Fruit fly (Drosophila melanogaster) whole organism, wandering third instar larva: ENCODE results near the gene CG31898.

Experiments
- Abd-B ChIP-seq: fragments of >200 bp; optimal IDR thresholded peaks from 2 replicates; lab custom pipeline; 2017; ENCODE audit warnings: missing biosample characterization, missing genetic modification characterization
- CG9705 ChIP-seq: fragments of 200-800 bp; sonication (Bioruptor generic); optimal IDR thresholded peaks from 2 replicates; lab custom pipeline; 2018; ENCODE audit warnings: missing biosample characterization, mild to moderate bottlenecking, missing genetic modification characterization
- CrebA ChIP-seq: fragments of 200-800 bp; sonication (Bioruptor generic); optimal IDR thresholded peaks from 2 replicates; lab custom pipeline; 2016; ENCODE audit warnings: missing biosample characterization, mild to moderate bottlenecking, missing genetic modification characterization, borderline replicate concordance
- Dfd ChIP-seq: fragments of >200 bp; optimal IDR thresholded peaks from 2 replicates; lab custom pipeline; 2017; ENCODE audit warnings: missing biosample characterization, missing genetic modification characterization
- Dif ChIP-seq: fragments of 200-275, 200-300 bp; sonication (Bioruptor generic); optimal IDR thresholded peaks from 2 replicates; lab custom pipeline; 2018; ENCODE audit warnings: missing biosample characterization, missing genetic modification characterization; ENCODE audit not compliant: partially characterized antibody
- Hnf4 ChIP-seq: fragments of 200-800 bp; sonication (Bioruptor generic); optimal IDR thresholded peaks from 2 replicates; lab custom pipeline; 2016; ENCODE audit warnings: missing biosample characterization, mild to moderate bottlenecking, missing genetic modification characterization
- Hr78 ChIP-seq: fragments of >200 bp; optimal IDR thresholded peaks from 2 replicates; lab custom pipeline; 2017; ENCODE audit warnings: missing biosample characterization, missing genetic modification characterization
- Hr83 ChIP-seq: fragments of 200-300 bp; sonication (Bioruptor generic); optimal IDR thresholded peaks from 2 replicates; lab custom pipeline; 2016; ENCODE audit warnings: missing biosample characterization, mild to moderate bottlenecking, missing genetic modification characterization, moderate library complexity; ENCODE audit not compliant: poor library complexity, severe bottlenecking
- Jra ChIP-seq: sonication (Bioruptor generic); optimal IDR thresholded peaks from 2 replicates; lab custom pipeline; 2016; ENCODE audit warnings: missing biosample characterization, missing genetic modification characterization
- Mio ChIP-seq: sonication (Bioruptor generic); optimal IDR thresholded peaks from 2 replicates; lab custom pipeline; 2016; ENCODE audit warnings: missing biosample characterization, missing genetic modification characterization
- Myc ChIP-seq: fragments of >200 bp; optimal IDR thresholded peaks from 2 replicates; lab custom pipeline; 2017
- OdsH ChIP-seq: fragments of 200-800 bp; sonication (Bioruptor generic); optimal IDR thresholded peaks from 2 replicates; lab custom pipeline; 2016; ENCODE audit warnings: missing biosample characterization, mild to moderate bottlenecking, missing genetic modification characterization
- Rel ChIP-seq, 2 experiments: fragments of 200-800 bp; sonication (Bioruptor generic) in 1 of 2; optimal IDR thresholded peaks; 2 replicates in 1 of 2; 3 replicates in 1 of 2; lab custom pipeline; 2016 to 2019; ENCODE audit warnings: mild to moderate bottlenecking in 2 of 2, missing biosample characterization in 2 of 2, missing genetic modification characterization in 2 of 2, moderate library complexity in 1 of 2
- Vsx2 ChIP-seq: fragments of 200-300, 225-300 bp; sonication (Bioruptor generic); optimal IDR thresholded peaks from 2 replicates; lab custom pipeline; 2018; ENCODE audit warnings: missing biosample characterization, missing genetic modification characterization; ENCODE audit not compliant: partially characterized antibody
- br ChIP-seq: fragments of 200-800 bp; sonication (Bioruptor generic); optimal IDR thresholded peaks from 2 replicates; lab custom pipeline; 2016; ENCODE audit warnings: missing biosample characterization, missing genetic modification characterization
- brk ChIP-seq: fragments of 200-800 bp; sonication (Bioruptor generic); optimal IDR thresholded peaks from 2 replicates; lab custom pipeline; 2016; ENCODE audit warnings: missing biosample characterization, mild to moderate bottlenecking, missing genetic modification characterization
- dl ChIP-seq, 2 experiments: fragments of 175-275, 200-275 bp in 1 of 2; fragments of 200-275 bp in 1 of 2; sonication (Bioruptor generic); optimal IDR thresholded peaks; lab custom pipeline; 2018; ENCODE audit warnings: mild to moderate bottlenecking in 2 of 2, missing biosample characterization in 2 of 2, missing genetic modification characterization in 2 of 2, moderate library complexity in 2 of 2; ENCODE audit not compliant: partially characterized antibody in 2 of 2, insufficient read depth in 1 of 2
- dsf ChIP-seq: sonication (Bioruptor generic); optimal IDR thresholded peaks from 2 replicates; lab custom pipeline; 2016; ENCODE audit warnings: missing biosample characterization, missing genetic modification characterization, borderline replicate concordance
- foxo ChIP-seq, 2 experiments: fragments of 200-800 bp; sonication (Bioruptor generic); optimal IDR thresholded peaks; 2 replicates in 1 of 2; 3 replicates in 1 of 2; lab custom pipeline; 2016 to 2017; ENCODE audit warnings: missing biosample characterization in 2 of 2, missing genetic modification characterization in 2 of 2
- fru ChIP-seq: fragments of 200-800 bp; sonication (Bioruptor generic); optimal IDR thresholded peaks from 3 replicates; lab custom pipeline; 2016; ENCODE audit warnings: missing biosample characterization, mild to moderate bottlenecking, missing genetic modification characterization
- h ChIP-seq: fragments of 200-800 bp; sonication (Bioruptor generic); optimal IDR thresholded peaks from 3 replicates; lab custom pipeline; 2016; ENCODE audit warnings: missing biosample characterization, mild to moderate bottlenecking, missing genetic modification characterization
- jim ChIP-seq: fragments of 175-275, 200-325 bp; sonication (Bioruptor generic); optimal IDR thresholded peaks from 2 replicates; lab custom pipeline; 2016; ENCODE audit warnings: missing biosample characterization, mild to moderate bottlenecking, missing genetic modification characterization
- lola ChIP-seq: fragments of >200 bp; optimal IDR thresholded peaks from 2 replicates; lab custom pipeline; 2017; ENCODE audit warnings: missing biosample characterization, missing genetic modification characterization
- pan ChIP-seq: fragments of >200 bp; optimal IDR thresholded peaks from 2 replicates; lab custom pipeline; 2017
- psq ChIP-seq: fragments of 200-800 bp; sonication (Bioruptor generic); optimal IDR thresholded peaks from 3 replicates; lab custom pipeline; 2017; ENCODE audit warnings: missing biosample characterization, mild to moderate bottlenecking, missing genetic modification characterization, moderate library complexity
- rgr ChIP-seq: fragments of 200-800 bp; sonication (Bioruptor generic); optimal IDR thresholded peaks from 3 replicates; lab custom pipeline; 2016; ENCODE audit warnings: missing biosample characterization, mild to moderate bottlenecking, missing genetic modification characterization
- sage ChIP-seq: fragments of 200-800 bp; sonication (Bioruptor generic); optimal IDR thresholded peaks from 2 replicates; lab custom pipeline; 2016; ENCODE audit warnings: missing biosample characterization, mild to moderate bottlenecking, missing genetic modification characterization
- usp ChIP-seq: fragments of >200 bp; optimal IDR thresholded peaks from 2 replicates; lab custom pipeline; 2017; ENCODE audit warnings: missing biosample characterization, missing genetic modification characterization
- woc ChIP-seq: sonication (Bioruptor generic); optimal IDR thresholded peaks from 2 replicates; lab custom pipeline; 2016; ENCODE audit warnings: missing biosample characterization, mild to moderate bottlenecking, missing genetic modification characterization

Gene CG31898

dm6 chr2L:8370364-8371326 lies 29.6 kb upstream of the CG31898 start, which contains the start of gene CG17292:
TSS of gene CG17292 (plus strand) at chr2L:8370454.
- no peak for TF ChIP-seq psq (GFP tag; lab: Kevin White, UChicago)
- TF ChIP-seq Hr83 (GFP tag; lab: Kevin White, UChicago) = peak; percentile 3
- no peak for TF ChIP-seq woc
- no peak for TF ChIP-seq Rel (GFP tag; optimal IDR thresholded peaks at IDR 0.05; lab: Kevin White, UChicago)
- peak; percentile 48 for TF ChIP-seq Rel (tag; optimal IDR thresholded peaks at IDR 0.05; lab: Kevin White, UChicago)
- peak; percentile 55 for TF ChIP-seq Hnf4 (GFP tag; lab: Kevin White, UChicago)
- TF ChIP-seq Vsx2 = peak; percentile 98
- TF ChIP-seq rgr (GFP tag; lab: Kevin White, UChicago) = peak; percentile 49
- TF ChIP-seq jim (GFP tag; lab: Kevin White, UChicago) = no peak
- TF ChIP-seq CG9705 (GFP tag; lab: Kevin White, UChicago) = no peak
- peak in 1 of 2 experiments; percentile 17 for TF ChIP-seq foxo (GFP tag; optimal IDR thresholded peaks at IDR 0.05; lab: Kevin White, UChicago)
- TF ChIP-seq Dif = peak; percentile 87
- TF ChIP-seq h (GFP tag; lab: Kevin White, UChicago) = peak; percentile 41
- TF ChIP-seq usp (GFP tag; lab: Kevin White, UChicago) = no peak
- TF ChIP-seq Mio (GFP tag; lab: Kevin White, UChicago) = no peak
- no peak for TF ChIP-seq dsf (GFP tag; lab: Kevin White, UChicago)
- TF ChIP-seq OdsH (GFP tag; lab: Kevin White, UChicago) = peak; percentile 68
- TF ChIP-seq br (GFP tag; lab: Kevin White, UChicago) = peak; percentile 15

- TF ChIP-seq lola (GFP tag; lab: Kevin White, UChicago) (no peak), Hr83 (GFP tag; lab: Kevin White, UChicago) (no peak), Mio (GFP tag; lab: Kevin White, UChicago) (no peak), rgr (GFP tag; lab: Kevin White, UChicago) (no peak), fru (GFP tag; lab: Kevin White, UChicago) (no peak), Vsx2 (no peak), psq (GFP tag; lab: Kevin White, UChicago) (no peak), h (GFP tag; lab: Kevin White, UChicago) (no peak), Myc (no peak), pan (lab: Kevin White, UChicago) (no peak), Abd-B (no peak), Rel (GFP tag; optimal IDR thresholded peaks at IDR 0.05; lab: Kevin White, UChicago) (no peak), Rel (tag; optimal IDR thresholded peaks at IDR 0.05; lab: Kevin White, UChicago) (no peak), Hnf4 (GFP tag; lab: Kevin White, UChicago) (no peak), br (GFP tag; lab: Kevin White, UChicago) (no peak)
- TF ChIP-seq, all 38 proteins: peak for 0
Observed at dm6 chr2L:8371354-8371937, 28.8 kb upstream of the CG31898 start.

dm6 chr2L:8372248-8372647 lies 28.0 kb upstream of the CG31898 start:
- TF ChIP-seq Vsx2 (no peak), Rel (GFP tag; optimal IDR thresholded peaks at IDR 0.05; lab: Kevin White, UChicago) (no peak), Rel (tag; optimal IDR thresholded peaks at IDR 0.05; lab: Kevin White, UChicago) (peak; percentile 27), Hr78 (GFP tag; lab: Kevin White, UChicago) (no peak), usp (GFP tag; lab: Kevin White, UChicago) (no peak)

- TF ChIP-seq CG9705 (GFP tag; lab: Kevin White, UChicago) = no peak
- TF ChIP-seq Hnf4 (GFP tag; lab: Kevin White, UChicago) = no peak
- TF ChIP-seq woc = no peak
- TF ChIP-seq Jra = no peak
- no peak for TF ChIP-seq psq (GFP tag; lab: Kevin White, UChicago)
- no peak for TF ChIP-seq Vsx2
- no peak for TF ChIP-seq CrebA
- TF ChIP-seq rgr (GFP tag; lab: Kevin White, UChicago) = no peak
- TF ChIP-seq Myc = no peak
- no peak for TF ChIP-seq h (GFP tag; lab: Kevin White, UChicago)
- TF ChIP-seq Mio (GFP tag; lab: Kevin White, UChicago) = no peak
- no peak for TF ChIP-seq Dif
- TF ChIP-seq pan (lab: Kevin White, UChicago) = no peak
- TF ChIP-seq fru (GFP tag; lab: Kevin White, UChicago) = no peak
- no peak for TF ChIP-seq dsf (GFP tag; lab: Kevin White, UChicago)
- no peak for TF ChIP-seq dl (GFP tag; optimal IDR thresholded peaks at IDR 0.05; lab: Kevin White, UChicago; ENCODE audit: insufficient read depth in 1 of 2, partially characterized antibody in 2 of 2)
- TF ChIP-seq Dfd (GFP tag; lab: Kevin White, UChicago) = no peak
- no peak for TF ChIP-seq lola (GFP tag; lab: Kevin White, UChicago)
- no peak for TF ChIP-seq brk (GFP tag; lab: Kevin White, UChicago)
- TF ChIP-seq sage (GFP tag; lab: Kevin White, UChicago) = no peak
Observed at dm6 chr2L:8374235-8374634, 26.0 kb upstream of the CG31898 start, which contains the start of gene Wdr82. TSS of gene Wdr82 (plus strand) at chr2L:8374461.
